Worm (Caenorhabditis elegans): Measurements from ENCODE around the gene C54F6.17.
A peak's percentile ranks its signal among the peaks of the same experiment; 100 is the strongest.
"Not testable (repeated sequence)": the region's sequence is repeated elsewhere in the genome, so short reads cannot be mapped to it uniquely, and the experiment has no call there.

The C54F6.17 gene

DNA sequence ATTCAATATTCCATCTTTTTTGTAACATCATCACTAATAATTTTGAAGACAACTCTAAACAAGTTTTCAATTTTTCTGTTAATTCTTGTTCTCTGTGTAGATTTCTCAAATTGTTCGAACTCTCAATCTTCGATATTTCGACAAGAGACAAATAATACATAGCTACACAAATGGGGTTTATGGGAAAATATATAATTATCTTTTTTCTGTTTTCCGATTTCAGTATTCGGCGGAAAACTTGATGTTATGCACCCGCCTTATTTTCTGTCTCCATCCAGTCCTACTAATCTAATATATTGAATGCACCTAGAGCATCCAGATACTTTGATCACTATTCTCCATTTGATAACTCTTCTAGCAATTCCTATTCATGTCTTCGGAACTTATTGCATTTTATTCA, 11.8 kb downstream of the C54F6.17 start, which contains the start of gene srh-268:
Gene srh-268, plus strand, starts transcription at position 301 of the 400 bp plus-strand sequence.
- no peak for TF ChIP-seq mel-28 (tag; optimal IDR thresholded peaks at IDR 0.05; ENCODE audit: borderline replicate concordance)
- TF ChIP-seq ztf-18 (tag; optimal IDR thresholded peaks at IDR 0.05): no peak
- no peak for TF ChIP-seq aptf-2 (GFP tag; conservative IDR thresholded peaks at IDR 0.05)
- no peak for TF ChIP-seq aptf-3 (GFP tag; IDR thresholded peaks at IDR 0.05)
- no peak for TF ChIP-seq F22D6.2 (tag; optimal IDR thresholded peaks at IDR 0.05)

DNA sequence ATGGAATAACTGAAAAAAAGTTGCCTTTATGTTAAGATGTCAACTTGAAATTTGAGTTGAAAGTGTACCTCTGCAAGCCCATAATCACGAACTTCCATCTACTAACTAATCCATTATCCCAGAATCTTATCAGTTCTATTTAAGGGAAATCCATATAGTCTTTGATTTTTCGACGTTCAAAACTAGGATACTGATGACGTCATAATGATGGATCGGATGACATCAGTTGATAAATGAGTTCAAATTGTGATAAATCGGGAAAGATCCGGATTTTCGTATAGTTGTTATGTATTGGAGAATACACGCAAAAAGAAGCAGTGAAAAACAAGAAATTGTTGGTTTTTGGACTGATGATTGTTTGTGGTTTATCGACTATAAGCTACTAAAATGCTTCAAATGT, 16.5 kb downstream of the C54F6.17 start:
- no peak for TF ChIP-seq nfyb-1 (GFP tag; IDR thresholded peaks at IDR 0.05)
- TF ChIP-seq pbrm-1 (GFP tag; IDR thresholded peaks at IDR 0.05): no peak

DNA sequence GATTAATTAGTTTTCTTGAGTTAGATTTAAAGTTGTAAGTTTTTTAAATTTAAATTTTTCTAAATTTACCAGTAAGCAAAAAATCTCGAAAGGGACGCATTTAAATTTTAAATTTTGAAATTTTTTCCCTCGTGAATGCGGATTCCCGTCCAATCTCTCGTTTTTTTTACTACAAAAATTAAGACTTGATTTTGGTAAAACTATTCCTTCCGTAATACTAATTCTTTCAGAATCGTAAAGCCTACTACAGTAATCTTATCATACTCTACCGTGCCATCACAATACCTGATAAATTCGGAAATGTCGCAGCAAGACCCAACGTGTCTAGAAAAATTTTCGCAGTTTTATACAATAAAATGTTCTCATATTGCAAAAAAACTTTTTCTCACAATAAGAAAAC, 17.9 kb downstream of the C54F6.17 start, which contains the start of the genes C54F6.19 and nhx-3:
Gene C54F6.19, plus strand, starts transcription at position 301 of the 400 bp plus-strand sequence.
Gene nhx-3, minus strand, starts transcription at position 337 of the 400 bp plus-strand sequence.
- TF ChIP-seq madf-3 (GFP tag; IDR thresholded peaks at IDR 0.05) (no peak), B0261.1 (tag; optimal IDR thresholded peaks at IDR 0.05) (no peak), mel-28 (tag; optimal IDR thresholded peaks at IDR 0.05; ENCODE audit: borderline replicate concordance) (no peak), dox-1 (GFP tag; IDR thresholded peaks at IDR 0.05) (no peak), F10E7.11 (tag; optimal IDR thresholded peaks at IDR 0.05) (no peak), Y56A3A.18 (GFP tag; IDR thresholded peaks at IDR 0.05) (no peak), ztf-25 (GFP tag; IDR thresholded peaks at IDR 0.05) (no peak), mcd-1 (GFP tag; IDR thresholded peaks at IDR 0.05) (no peak), xnd-1 (tag; optimal IDR thresholded peaks at IDR 0.05) (no peak), hsf-1 (GFP tag; IDR thresholded peaks at IDR 0.05) (no peak), madf-10 (tag; optimal IDR thresholded peaks at IDR 0.05) (no peak)

DNA sequence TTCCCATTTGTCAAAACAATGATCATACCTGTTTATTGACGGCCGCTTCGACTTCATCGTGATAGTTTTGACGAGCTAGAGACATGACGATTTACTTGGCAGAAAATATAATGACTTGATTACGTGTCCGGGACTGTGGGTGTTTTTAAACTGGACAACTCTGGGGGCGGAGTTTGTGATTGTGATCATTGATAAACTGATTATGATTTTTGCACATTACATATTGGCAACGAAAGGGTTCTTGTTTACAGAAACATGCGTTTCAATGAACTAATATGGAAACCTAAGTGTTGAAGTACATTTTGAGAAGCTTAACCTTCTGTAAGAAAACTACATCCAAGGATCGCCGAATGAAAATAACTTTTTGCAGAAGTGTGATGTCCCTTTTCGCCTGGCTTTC, 20.2 kb downstream of the C54F6.17 start, which contains the start of gene ftn-1:
Gene ftn-1, minus strand, starts transcription at position 101 of the 400 bp plus-strand sequence.
- no peak for TF ChIP-seq ztf-28 (GFP tag; IDR thresholded peaks at IDR 0.05)
- no peak for TF ChIP-seq F55B11.4 (tag; optimal IDR thresholded peaks at IDR 0.05; ENCODE audit: borderline replicate concordance, insufficient read depth)
- TF ChIP-seq ztf-3 (GFP tag; optimal IDR thresholded peaks at IDR 0.05): no peak
- TF ChIP-seq Y67H2A.10 (GFP tag; conservative IDR thresholded peaks at IDR 0.05): no peak

DNA sequence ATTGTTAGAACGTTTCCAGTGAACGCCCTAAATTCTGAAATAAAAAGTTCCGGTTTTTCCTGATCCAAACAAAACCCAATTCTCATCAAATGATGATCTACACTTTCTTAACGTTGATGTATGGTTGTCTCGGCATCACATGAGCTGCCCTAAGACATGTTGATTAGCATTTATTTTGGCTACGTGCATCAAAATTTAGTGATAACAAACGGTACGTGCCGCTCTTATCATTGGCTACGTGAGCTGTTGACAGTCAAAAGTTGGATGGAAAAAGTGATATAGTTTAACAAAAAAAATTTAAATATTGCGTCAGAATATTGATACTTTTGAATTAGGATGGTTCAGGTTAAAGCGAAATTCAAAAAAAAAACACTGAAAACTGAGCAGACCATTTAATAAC, 20.8 kb downstream of the C54F6.17 start:
- TF ChIP-seq Y53G8AR.9 (GFP tag; conservative IDR thresholded peaks at IDR 0.05): no peak
- TF ChIP-seq F39B2.1 (GFP tag; IDR thresholded peaks at IDR 0.05): no peak
- TF ChIP-seq mcd-1 (GFP tag; IDR thresholded peaks at IDR 0.05): no peak
- TF ChIP-seq nhr-80 (tag; optimal IDR thresholded peaks at IDR 0.05): peak; percentile 21

DNA sequence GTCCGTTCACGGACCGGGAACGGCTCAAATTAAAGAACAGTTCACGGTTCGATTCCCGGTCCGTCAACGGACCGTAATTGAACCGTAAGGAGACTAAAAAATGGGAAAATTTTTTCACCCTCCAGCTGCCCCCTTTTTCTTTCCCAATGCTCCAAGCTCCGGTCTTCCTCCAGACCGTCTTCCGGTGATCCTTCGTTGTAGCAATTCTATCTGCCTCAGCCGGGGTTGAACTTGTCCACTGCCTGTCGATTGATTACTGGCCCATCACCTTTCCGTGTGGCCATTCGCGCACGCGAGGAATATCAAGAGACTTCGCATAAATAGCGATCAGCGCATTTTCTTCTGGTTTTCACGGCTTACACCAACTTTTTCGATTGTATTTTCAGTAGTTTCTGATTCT, 21.2 kb downstream of the C54F6.17 start:
- peak; percentile 43 for TF ChIP-seq T07F8.4 (tag; optimal IDR thresholded peaks at IDR 0.05)
- peak; percentile 74; the same call in 1 of the 2 replicates for TF ChIP-seq ztf-25 (GFP tag; IDR thresholded peaks at IDR 0.05)
- 0 out of 2 replicates have a peak, but pooled peaks have one; percentile 71 for TF ChIP-seq cebp-2 (GFP tag; IDR thresholded peaks at IDR 0.05)
- TF ChIP-seq lin-54 (GFP tag; optimal IDR thresholded peaks at IDR 0.05): peak; percentile 57
- peak; percentile 47; the same call in 1 of the 2 replicates for TF ChIP-seq ceh-91 (GFP tag; IDR thresholded peaks at IDR 0.05)
- TF ChIP-seq nhr-120 (GFP tag; IDR thresholded peaks at IDR 0.05): peak; percentile 72; the same call in 1 of the 2 replicates
- peak; percentile 36; the same call in 1 of the 2 replicates for TF ChIP-seq cebp-1 (GFP tag; IDR thresholded peaks at IDR 0.05)
- TF ChIP-seq cebp-1 (tag; optimal IDR thresholded peaks at IDR 0.05): not testable (repeated sequence)
- peak; percentile 63; the same call in 1 of the 2 replicates for TF ChIP-seq madf-3 (GFP tag; IDR thresholded peaks at IDR 0.05)
- peak; percentile 62; the same call in 1 of the 2 replicates for TF ChIP-seq Y53F4B.3 (GFP tag; IDR thresholded peaks at IDR 0.05)
- TF ChIP-seq lin-26 (GFP tag; IDR thresholded peaks at IDR 0.05): peak; percentile 97
- TF ChIP-seq mcd-1 (GFP tag; IDR thresholded peaks at IDR 0.05): peak; percentile 67
- TF ChIP-seq mxl-1 (tag; optimal IDR thresholded peaks at IDR 0.05): peak; percentile 47
- TF ChIP-seq egl-44 (GFP tag; IDR thresholded peaks at IDR 0.05): peak; percentile 93
- peak; percentile 93 for TF ChIP-seq aptf-3 (GFP tag; IDR thresholded peaks at IDR 0.05)
- peak; percentile 47 for TF ChIP-seq athp-1 (tag; optimal IDR thresholded peaks at IDR 0.05)
- peak; percentile 10 for TF ChIP-seq ztf-22 (GFP tag; optimal IDR thresholded peaks at IDR 0.05)
- TF ChIP-seq bed-2 (GFP tag; IDR thresholded peaks at IDR 0.05): peak; percentile 66; the same call in 1 of the 2 replicates
- peak; percentile 49 for TF ChIP-seq attf-6 (GFP tag; IDR thresholded peaks at IDR 0.05)
- peak; percentile 73 for TF ChIP-seq Y95B8A.8 (GFP tag; IDR thresholded peaks at IDR 0.05)
- peak; percentile 91 for TF ChIP-seq Y56A3A.18 (GFP tag; IDR thresholded peaks at IDR 0.05)
